Worm (Caenorhabditis elegans) whole organism, late embryonic: ENCODE data around the gene ssp-36.

Experiments used
- ceh-30 ChIP-seq: fragments of 150-350 bp; optimal IDR thresholded peaks from 2 replicates; lab custom pipeline; 2014; ENCODE audit warnings: missing biosample characterization, missing genetic modification characterization
- pag-3 ChIP-seq: sonication (generic microtip); optimal IDR thresholded peaks from 2 replicates; lab custom pipeline; 2016; ENCODE audit warnings: missing compliant biosample characterization, missing genetic modification characterization, borderline replicate concordance
- pat-9 ChIP-seq: fragments of 200-800 bp; sonication (Bioruptor generic); optimal IDR thresholded peaks from 2 replicates; lab custom pipeline; 2018; ENCODE audit warnings: mild to moderate bottlenecking, missing genetic modification characterization, moderate library complexity, missing compliant biosample characterization
- pha-4 ChIP-seq: fragments of 150-350 bp; optimal IDR thresholded peaks from 2 replicates; lab custom pipeline; 2018; ENCODE audit warnings: missing biosample characterization, missing genetic modification reagents, missing genetic modification characterization
- sox-2 ChIP-seq: fragments of 200-800 bp; sonication (Bioruptor generic); IDR thresholded peaks from 2 replicates; pipeline ENCODE4 v1.3.6; 2022; ENCODE audit warnings: missing genetic modification reagents, missing genetic modification characterization, missing compliant biosample characterization

- TF ChIP-seq ceh-30 (tag; lab: Kevin White, UChicago) = no peak
- TF ChIP-seq pat-9 (tag; lab: Kevin White, UChicago) = no peak
- no peak for TF ChIP-seq pha-4
- no peak for TF ChIP-seq pag-3 (tag; lab: Kevin White, UChicago)
- no peak for TF ChIP-seq sox-2 (GFP tag; lab: Robert Waterston, UW)
Measured at ce11 chrIV:9798307-9798706, 32.2 kb upstream of the ssp-36 start.
